Worm (Caenorhabditis elegans): ENCODE measurements around the gene clec-27.

The clec-27 gene

ce11 chrV:16902726-16903125 is 48.3 kb downstream of the clec-27 start, which contains the start of gene srd-68:
srd-68 (minus strand) TSS chrV:16902826.
- TF ChIP-seq nhr-41 (GFP tag; IDR thresholded peaks at IDR 0.05) (no peak), lin-13 (GFP tag; optimal IDR thresholded peaks at IDR 0.05) (no peak), madf-5 (GFP tag; IDR thresholded peaks at IDR 0.05) (no peak), dpl-1 (GFP tag; optimal IDR thresholded peaks at IDR 0.05) (no peak), ceh-28 (tag; optimal IDR thresholded peaks at IDR 0.05) (no peak), zip-11 (GFP tag; IDR thresholded peaks at IDR 0.05) (no peak), zfp-2 (tag; optimal IDR thresholded peaks at IDR 0.05) (no peak), nhr-76 (tag; optimal IDR thresholded peaks at IDR 0.05) (no peak), hif-1 (tag; optimal IDR thresholded peaks at IDR 0.05) (no peak), dve-1 (tag; optimal IDR thresholded peaks at IDR 0.05; ENCODE audit: insufficient read depth) (no peak), jun-1 (tag; optimal IDR thresholded peaks at IDR 0.05) (no peak), D1046.2 (GFP tag; IDR thresholded peaks at IDR 0.05) (no peak), nhr-28 (tag; optimal IDR thresholded peaks at IDR 0.05) (no peak), lin-1 (GFP tag; IDR thresholded peaks at IDR 0.05) (no peak), daf-8 (GFP tag; IDR thresholded peaks at IDR 0.05) (no peak)

DNA sequence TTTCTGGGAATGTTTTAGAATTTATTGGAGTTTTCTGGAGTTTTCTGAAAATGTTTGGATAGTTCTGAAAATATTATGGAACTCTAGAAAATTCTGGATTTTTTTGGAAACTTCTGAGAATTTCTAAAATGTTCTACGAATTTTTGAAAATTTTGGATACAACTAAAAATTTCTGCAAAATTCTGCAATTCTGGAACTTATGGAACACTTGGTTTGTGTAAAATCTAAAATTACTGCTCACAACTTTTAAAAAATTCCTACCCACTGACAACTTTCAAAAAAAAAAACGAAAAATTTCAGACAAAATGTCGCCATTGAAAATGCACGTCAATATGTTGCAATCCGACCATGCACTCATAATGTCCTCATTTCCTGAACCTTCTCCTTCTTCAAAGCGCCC is 50.2 kb downstream of the clec-27 start, which contains the start of gene nhr-262:
nhr-262 (plus strand) TSS at position 301 of the 400 bp plus-strand sequence.
- no peak for TF ChIP-seq tag-97 (GFP tag; IDR thresholded peaks at IDR 0.05)
- no peak for TF ChIP-seq snpc-4 (tag; optimal IDR thresholded peaks at IDR 0.05)
- no peak for TF ChIP-seq zfp-2 (tag; optimal IDR thresholded peaks at IDR 0.05)
- no peak for TF ChIP-seq fos-1 (tag; optimal IDR thresholded peaks at IDR 0.05)
